Worm (Caenorhabditis elegans) whole organism, young adult: Measurements from ENCODE around the gene smc-6.

Experiments used
- B0019.2 ChIP-seq: fragments of 200-800 bp; sonication (Bioruptor generic); conservative IDR thresholded peaks from 2 replicates; pipeline ENCODE4 v1.3.6; 2022; ENCODE audit warnings: missing genetic modification reagents, missing genetic modification characterization, missing compliant biosample characterization
- C06A6.2 ChIP-seq: fragments of 200-800 bp; sonication (Bioruptor generic); conservative IDR thresholded peaks from 2 replicates; pipeline ENCODE4 v1.3.6; 2022; ENCODE audit warnings: missing genetic modification characterization, missing compliant biosample characterization
- D2030.7 ChIP-seq: fragments of 200-800 bp; sonication (Bioruptor generic); IDR thresholded peaks from 2 replicates; pipeline ENCODE4 v1.3.6; 2022; ENCODE audit warnings: missing genetic modification reagents, missing genetic modification characterization, missing compliant biosample characterization
- F52B5.7 ChIP-seq: sonication (generic microtip); optimal IDR thresholded peaks from 2 replicates; lab custom pipeline; 2016; ENCODE audit warnings: mild to moderate bottlenecking, missing genetic modification characterization, missing compliant biosample characterization
- F57A8.1 ChIP-seq: fragments of 200-800 bp; sonication (Bioruptor generic); optimal IDR thresholded peaks from 2 replicates; lab custom pipeline; 2018; ENCODE audit warnings: mild to moderate bottlenecking, missing genetic modification characterization, moderate library complexity, missing compliant biosample characterization
- T07F8.4 ChIP-seq: sonication (generic microtip); optimal IDR thresholded peaks from 2 replicates; lab custom pipeline; 2016; ENCODE audit warnings: mild to moderate bottlenecking, missing genetic modification characterization, moderate library complexity, missing compliant biosample characterization
- Y53F4B.3 ChIP-seq: fragments of 200-800 bp; sonication (Bioruptor generic); IDR thresholded peaks from 2 replicates; pipeline ENCODE4 v1.3.6; 2022; ENCODE audit warnings: missing genetic modification reagents, missing genetic modification characterization, missing compliant biosample characterization
- Y95B8A.8 ChIP-seq: fragments of 200-800 bp; sonication (Bioruptor generic); IDR thresholded peaks from 2 replicates; pipeline ENCODE4 v1.3.6; 2022; ENCODE audit warnings: missing genetic modification reagents, missing genetic modification characterization, missing compliant biosample characterization
- attf-3 ChIP-seq: fragments of 200-800 bp; sonication (Bioruptor generic); conservative IDR thresholded peaks from 2 replicates; pipeline ENCODE4 v1.3.6; 2022; ENCODE audit warnings: missing genetic modification reagents, missing genetic modification characterization, missing compliant biosample characterization
- bed-2 ChIP-seq: fragments of 200-800 bp; sonication (Bioruptor generic); IDR thresholded peaks from 2 replicates; pipeline ENCODE4 v1.3.6; 2022; ENCODE audit warnings: missing genetic modification reagents, missing genetic modification characterization, missing compliant biosample characterization
- cebp-1 ChIP-seq, 2 experiments: fragments of 200-800 bp in 1 of 2; sonication (Bioruptor generic) in 1 of 2; sonication (generic microtip) in 1 of 2; IDR thresholded peaks in 1 of 2; optimal IDR thresholded peaks in 1 of 2; 2 replicates each; pipeline versions ENCODE4 v1.3.6 to Lab custom; 2017 to 2022; ENCODE audit warnings: missing compliant biosample characterization in 2 of 2, missing genetic modification characterization in 2 of 2, mild to moderate bottlenecking in 1 of 2, missing genetic modification reagents in 1 of 2, moderate library complexity in 1 of 2
- efl-1 ChIP-seq: fragments of 150-350 bp; optimal IDR thresholded peaks from 2 replicates; lab custom pipeline; 2014; ENCODE audit warnings: missing biosample characterization, missing genetic modification reagents, missing genetic modification characterization
- egl-44 ChIP-seq: fragments of 200-800 bp; sonication (Bioruptor generic); IDR thresholded peaks from 2 replicates; pipeline ENCODE4 v1.3.6; 2022; ENCODE audit warnings: missing genetic modification reagents, missing genetic modification characterization, missing compliant biosample characterization
- egrh-3 ChIP-seq: fragments of 200-800 bp; sonication (Bioruptor generic); IDR thresholded peaks from 2 replicates; pipeline ENCODE4 v1.3.6; 2022; ENCODE audit warnings: missing genetic modification reagents, missing genetic modification characterization, missing compliant biosample characterization
- ets-4 ChIP-seq: fragments of 200-800 bp; sonication (Bioruptor generic); optimal IDR thresholded peaks from 2 replicates; lab custom pipeline; 2018; ENCODE audit warnings: mild to moderate bottlenecking, missing genetic modification characterization, missing compliant biosample characterization
- lin-26 ChIP-seq: fragments of 200-800 bp; sonication (Bioruptor generic); IDR thresholded peaks from 2 replicates; pipeline ENCODE4 v1.3.6; 2022; ENCODE audit warnings: missing genetic modification reagents, missing genetic modification characterization, missing compliant biosample characterization
- lin-35 ChIP-seq, 3 experiments: fragments of 150-350 bp in 2 of 3; sonication (generic microtip) in 1 of 3; optimal IDR thresholded peaks; 2 replicates each; lab custom pipeline; 2014 to 2018; ENCODE audit warnings: missing biosample characterization in 3 of 3, missing genetic modification characterization in 3 of 3, missing genetic modification reagents in 3 of 3
- lin-54 ChIP-seq: fragments of 200-800 bp; sonication (Bioruptor generic); optimal IDR thresholded peaks from 2 replicates; lab custom pipeline; 2018; ENCODE audit warnings: mild to moderate bottlenecking, missing genetic modification characterization, missing compliant biosample characterization
- madf-3 ChIP-seq: fragments of 200-800 bp; sonication (Bioruptor generic); IDR thresholded peaks from 2 replicates; pipeline ENCODE4 v1.3.6; 2022; ENCODE audit warnings: missing genetic modification reagents, missing genetic modification characterization, missing compliant biosample characterization
- madf-6 ChIP-seq: fragments of 200-800 bp; sonication (Bioruptor generic); IDR thresholded peaks from 2 replicates; pipeline ENCODE4 v1.3.6; 2022; ENCODE audit warnings: missing genetic modification reagents, missing genetic modification characterization, missing compliant biosample characterization
- madf-8 ChIP-seq: fragments of 200-800 bp; sonication (Bioruptor generic); conservative IDR thresholded peaks from 2 replicates; pipeline ENCODE4 v1.3.6; 2022; ENCODE audit warnings: missing genetic modification reagents, missing genetic modification characterization, missing compliant biosample characterization
- mcd-1 ChIP-seq: fragments of 200-800 bp; sonication (Bioruptor generic); IDR thresholded peaks from 2 replicates; pipeline ENCODE4 v1.3.6; 2022; ENCODE audit warnings: missing genetic modification reagents, missing genetic modification characterization, missing compliant biosample characterization
- mel-28 ChIP-seq: sonication (generic microtip); optimal IDR thresholded peaks from 2 replicates; lab custom pipeline; 2016; ENCODE audit warnings: borderline replicate concordance, mild to moderate bottlenecking, missing genetic modification characterization, missing compliant biosample characterization
- nfya-2 ChIP-seq: fragments of 200-800 bp; sonication (Bioruptor generic); IDR thresholded peaks from 2 replicates; pipeline ENCODE4 v1.3.6; 2022; ENCODE audit warnings: missing genetic modification reagents, missing genetic modification characterization, missing compliant biosample characterization
- nhr-80 ChIP-seq: sonication (generic microtip); optimal IDR thresholded peaks from 2 replicates; lab custom pipeline; 2016; ENCODE audit warnings: missing genetic modification characterization, missing compliant biosample characterization
- nhr-90 ChIP-seq: sonication (generic microtip); optimal IDR thresholded peaks from 2 replicates; lab custom pipeline; 2016; ENCODE audit warnings: missing genotype, mild to moderate bottlenecking, missing genetic modification characterization, missing compliant biosample characterization
- sea-2 ChIP-seq: fragments of 200-800 bp; sonication (Bioruptor generic); IDR thresholded peaks from 2 replicates; pipeline ENCODE4 v1.3.6; 2022; ENCODE audit warnings: missing genetic modification characterization, missing compliant biosample characterization
- snpc-1.1 ChIP-seq: sonication (generic microtip); optimal IDR thresholded peaks from 2 replicates; lab custom pipeline; 2017; ENCODE audit warnings: missing genetic modification characterization, mild to moderate bottlenecking, missing compliant biosample characterization, antibody characterized with exemption, moderate library complexity, missing genotype, missing genetic modification reagents; ENCODE audit not compliant: insufficient read depth
- snpc-3.4 ChIP-seq: sonication (generic microtip); optimal IDR thresholded peaks from 2 replicates; lab custom pipeline; 2017; ENCODE audit warnings: missing genetic modification characterization, mild to moderate bottlenecking, missing compliant biosample characterization, antibody characterized with exemption, moderate library complexity, missing genotype, missing genetic modification reagents
- unc-130 ChIP-seq: sonication (generic microtip); optimal IDR thresholded peaks from 2 replicates; lab custom pipeline; 2016; ENCODE audit warnings: missing genetic modification reagents, missing genetic modification characterization, missing compliant biosample characterization
- zfh-2 ChIP-seq: fragments of 200-800 bp; sonication (Bioruptor generic); conservative IDR thresholded peaks from 2 replicates; pipeline ENCODE4 v1.3.6; 2022; ENCODE audit warnings: missing genetic modification reagents, missing genetic modification characterization, missing compliant biosample characterization
- ztf-22 ChIP-seq: fragments of 200-800 bp; sonication (Bioruptor generic); optimal IDR thresholded peaks from 2 replicates; lab custom pipeline; 2018; ENCODE audit warnings: mild to moderate bottlenecking, missing genetic modification characterization, moderate library complexity, missing compliant biosample characterization
- ztf-26 ChIP-seq: sonication (generic microtip); optimal IDR thresholded peaks from 2 replicates; lab custom pipeline; 2017; ENCODE audit warnings: missing genetic modification characterization, missing compliant biosample characterization

smc-6 gene

ce11 chrII:11596157-11596740 lies 17.7 kb downstream of the smc-6 start (continued):
- TF ChIP-seq nhr-80 = peak; percentile 49

ce11 chrII:11599751-11600150 lies 21.2 kb downstream of the smc-6 start, which contains the start of gene npp-5:
Gene npp-5, minus strand, starts transcription at chrII:11599809.
- no peak for TF ChIP-seq attf-3
- no peak for TF ChIP-seq madf-6
- TF ChIP-seq B0019.2 (GFP tag; lab: Robert Waterston, UW) = no peak
- TF ChIP-seq egrh-3 (GFP tag; lab: Robert Waterston, UW) = no peak
- TF ChIP-seq mel-28 = no peak
- TF ChIP-seq Y53F4B.3 (GFP tag; lab: Robert Waterston, UW) = no peak
- TF ChIP-seq egl-44 (GFP tag; lab: Robert Waterston, UW) = no peak
- peak; percentile 29 for TF ChIP-seq efl-1 (GFP tag; lab: Kevin White, UChicago)
- no peak for TF ChIP-seq nhr-90 (tag; lab: Kevin White, UChicago)
- peak; percentile 63; the same call in 1 of the 2 replicates for TF ChIP-seq mcd-1 (GFP tag; lab: Robert Waterston, UW)
- TF ChIP-seq madf-3 (GFP tag; lab: Robert Waterston, UW) = no peak
- no peak for TF ChIP-seq sea-2 (GFP tag; lab: Robert Waterston, UW)
- no peak for TF ChIP-seq F52B5.7 (tag; lab: Kevin White, UChicago)
- TF ChIP-seq Y95B8A.8 = no peak
- peak; percentile 52 for TF ChIP-seq lin-54 (GFP tag; lab: Kevin White, UChicago)
- TF ChIP-seq, all 124 proteins: peak for 3

ce11 chrII:11600711-11601110 lies 22.2 kb downstream of the smc-6 start, which contains the start of gene F07A11.4:
Gene F07A11.4, plus strand, starts transcription at chrII:11601011.
- TF ChIP-seq nfya-2 (GFP tag; lab: Robert Waterston, UW) = no peak
- TF ChIP-seq mel-28 = no peak
- TF ChIP-seq T07F8.4 (tag; lab: Kevin White, UChicago) = no peak
- TF ChIP-seq bed-2 (GFP tag; lab: Robert Waterston, UW) = no peak
- TF ChIP-seq ets-4 = no peak
- no peak for TF ChIP-seq D2030.7
- no peak for TF ChIP-seq C06A6.2 (GFP tag; lab: Robert Waterston, UW)
- TF ChIP-seq ztf-26 (tag; lab: Kevin White, UChicago) = no peak
- TF ChIP-seq cebp-1 (GFP tag; IDR thresholded peaks at IDR 0.05; lab: Robert Waterston, UW) = no peak
- no peak for TF ChIP-seq cebp-1 (tag; optimal IDR thresholded peaks at IDR 0.05; lab: Kevin White, UChicago)
- TF ChIP-seq lin-26 (GFP tag; lab: Robert Waterston, UW) = no peak
- TF ChIP-seq unc-130 = no peak
- no peak for TF ChIP-seq F57A8.1 (GFP tag; lab: Kevin White, UChicago)
- TF ChIP-seq, all 124 proteins: peak for 0

ce11 chrII:11602387-11602960 lies 24.0 kb downstream of the smc-6 start:
- TF ChIP-seq zfh-2 (peak; percentile 78), lin-35 (GFP tag; optimal IDR thresholded peaks at IDR 0.05; lab: Kevin White, UChicago) (no peak), ztf-22 (GFP tag; lab: Kevin White, UChicago) (no peak), madf-8 (GFP tag; lab: Robert Waterston, UW) (no peak), snpc-3.4 (tag; lab: Kevin White, UChicago) (no peak), snpc-1.1 (tag; lab: Kevin White, UChicago) (no peak), Y53F4B.3 (GFP tag; lab: Robert Waterston, UW) (no peak)
